Worm (Caenorhabditis elegans): ENCODE data around the gene nhr-88.

DNA sequence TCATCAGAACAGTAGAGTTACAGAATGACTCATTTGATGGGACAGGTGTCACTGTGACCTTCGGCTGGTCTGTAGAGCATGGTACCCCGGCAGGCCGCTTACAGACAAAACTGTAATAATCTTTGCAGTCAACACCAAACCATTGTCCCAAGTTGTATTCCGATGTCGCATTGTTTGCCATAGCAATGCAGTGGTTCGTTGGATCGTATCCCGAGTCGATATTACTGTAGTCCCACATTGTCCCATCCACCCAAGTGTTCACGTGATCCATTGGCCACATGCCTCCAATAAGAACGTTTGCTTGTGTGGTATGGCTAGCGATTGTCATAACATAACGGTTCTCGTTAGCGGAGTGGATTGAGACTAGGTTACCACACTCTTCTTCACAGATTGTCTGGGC is 44.5 kb downstream of the nhr-88 start:
- TF ChIP-seq dao-5 (tag; optimal IDR thresholded peaks at IDR 0.05) (no peak), him-1 (tag; optimal IDR thresholded peaks at IDR 0.05) (no peak), W03F9.2 (tag; optimal IDR thresholded peaks at IDR 0.05) (no peak)

All from whole organism, L4/young adult.